Worm (Caenorhabditis elegans): Measurements from ENCODE around the gene bli-5.

- TF ChIP-seq med-1 (GFP tag; optimal IDR thresholded peaks at IDR 0.05; ENCODE audit: insufficient read depth) (no peak), tab-1 (GFP tag; IDR thresholded peaks at IDR 0.05) (no peak), ztf-29 (GFP tag; IDR thresholded peaks at IDR 0.05) (no peak), ref-1 (GFP tag; conservative IDR thresholded peaks at IDR 0.05) (no peak), flt-1 (GFP tag; IDR thresholded peaks at IDR 0.05) (no peak; the same call in 1 of the 2 replicates), cog-1 (tag; optimal IDR thresholded peaks at IDR 0.05) (no peak), klf-2 (GFP tag; conservative IDR thresholded peaks at IDR 0.05) (no peak)
Observed at ce11 chrIII:13474482-13474881, 44.9 kb upstream of the bli-5 start.
